Fruit fly (Drosophila melanogaster) S2 (cell line): ENCODE measurements around the gene CG7530.

Source experiments
- CG8478 ChIP-seq: fragments of >200 bp; optimal IDR thresholded peaks from 2 replicates; lab custom pipeline; 2018
- CTCF ChIP-seq, 2 experiments: fragments of >200 bp; optimal IDR thresholded peaks; 2 replicates each; lab custom pipeline; 2018

- peak; percentile 53 to 58 for TF ChIP-seq CTCF (optimal IDR thresholded peaks at IDR 0.05; lab: Kevin White, UChicago)
- no peak for TF ChIP-seq CG8478 (lab: Kevin White, UChicago)
Measured at dm6 chr3R:14696949-14697513, 34.3 kb downstream of the CG7530 start, which contains the start of gene Meltrin.
